Fruit fly (Drosophila melanogaster) whole organism, embryonic: Measurements from ENCODE around the gene CG7512.
A peak's percentile ranks its signal among the peaks of the same experiment; 100 is the strongest.

ENCODE experiments used
- Antp ChIP-seq: fragments of 200-800 bp; sonication (Bioruptor generic); optimal IDR thresholded peaks from 3 replicates; lab custom pipeline; 2016; ENCODE audit warnings: missing biosample characterization, missing genetic modification characterization
- B-H2 ChIP-seq: fragments of 200-800 bp; sonication (Bioruptor generic); optimal IDR thresholded peaks from 2 replicates; lab custom pipeline; 2018; ENCODE audit warnings: missing biosample characterization, mild to moderate bottlenecking, missing genetic modification characterization
- CG10462 ChIP-seq: fragments of 200-800 bp; sonication (Bioruptor generic); optimal IDR thresholded peaks from 2 replicates; lab custom pipeline; 2016; ENCODE audit warnings: missing biosample characterization, missing genetic modification characterization
- CG10543 ChIP-seq: fragments of 200-800 bp; sonication (Bioruptor generic); optimal IDR thresholded peaks from 3 replicates; lab custom pipeline; 2017; ENCODE audit warnings: missing biosample characterization, mild to moderate bottlenecking, missing genetic modification characterization, moderate library complexity
- CG10979 ChIP-seq: fragments of 200-800 bp; sonication (Bioruptor generic); optimal IDR thresholded peaks from 2 replicates; lab custom pipeline; 2018; ENCODE audit warnings: missing biosample characterization, mild to moderate bottlenecking, missing genetic modification characterization, moderate library complexity
- CG11723 ChIP-seq: fragments of 200-800 bp; sonication (Bioruptor generic); optimal IDR thresholded peaks from 2 replicates; lab custom pipeline; 2017; ENCODE audit warnings: missing biosample characterization, mild to moderate bottlenecking, missing genetic modification characterization
- CG12071 ChIP-seq: fragments of 200-800 bp; sonication (Bioruptor generic); optimal IDR thresholded peaks from 3 replicates; lab custom pipeline; 2018; ENCODE audit warnings: missing biosample characterization, mild to moderate bottlenecking, missing genetic modification characterization
- CG12219 ChIP-seq: fragments of 200-800 bp; sonication (Bioruptor generic); optimal IDR thresholded peaks from 3 replicates; lab custom pipeline; 2018; ENCODE audit warnings: missing biosample characterization, mild to moderate bottlenecking, missing genetic modification characterization
- CG13624 ChIP-seq: fragments of 200-800 bp; sonication (Bioruptor generic); optimal IDR thresholded peaks from 2 replicates; lab custom pipeline; 2016; ENCODE audit warnings: missing biosample characterization, missing genetic modification characterization
- CG14014 ChIP-seq: fragments of 200-800 bp; sonication (Bioruptor generic); IDR thresholded peaks from 2 replicates; pipeline ENCODE4 v1.3.6; 2022; ENCODE audit warnings: missing biosample characterization, missing genetic modification characterization
- CG17359 ChIP-seq: fragments of 200-800 bp; sonication (Bioruptor generic); optimal IDR thresholded peaks from 3 replicates; lab custom pipeline; 2018; ENCODE audit warnings: missing biosample characterization, mild to moderate bottlenecking, missing genetic modification characterization, moderate library complexity
- CG18262 ChIP-seq: fragments of 200-800 bp; optimal IDR thresholded peaks from 3 replicates; lab custom pipeline; 2019; ENCODE audit warnings: missing biosample characterization, mild to moderate bottlenecking, missing genetic modification characterization, moderate library complexity
- CG33213 ChIP-seq: fragments of 200-800 bp; sonication (Bioruptor generic); optimal IDR thresholded peaks from 3 replicates; lab custom pipeline; 2016; ENCODE audit warnings: missing biosample characterization, missing genetic modification characterization
- CG34224 ChIP-seq: fragments of 200-800 bp; sonication (Bioruptor generic); IDR thresholded peaks from 3 replicates; pipeline ENCODE4 v1.3.6; 2022; ENCODE audit warnings: missing biosample characterization, missing genetic modification characterization; ENCODE audit not compliant: partially characterized antibody
- CG43689 ChIP-seq: fragments of 200-800 bp; sonication (Bioruptor generic); IDR thresholded peaks from 2 replicates; pipeline ENCODE4 v1.3.6; 2022; ENCODE audit warnings: missing biosample characterization, missing genetic modification characterization
- CG6175 ChIP-seq: fragments of 200-800 bp; sonication (Bioruptor generic); IDR thresholded peaks from 3 replicates; pipeline ENCODE4 v1.3.6; 2022; ENCODE audit warnings: missing biosample characterization, missing genetic modification characterization
- CG6654 ChIP-seq: fragments of 200-800 bp; sonication (Bioruptor generic); optimal IDR thresholded peaks from 2 replicates; lab custom pipeline; 2017; ENCODE audit warnings: missing biosample characterization, mild to moderate bottlenecking, missing genetic modification characterization
- CG7786 ChIP-seq: fragments of 200-800 bp; sonication (Bioruptor generic); optimal IDR thresholded peaks from 2 replicates; lab custom pipeline; 2016; ENCODE audit warnings: missing biosample characterization, missing genetic modification characterization
- CG8359 ChIP-seq: fragments of 200-800 bp; sonication (Bioruptor generic); optimal IDR thresholded peaks from 2 replicates; lab custom pipeline; 2017; ENCODE audit warnings: missing biosample characterization, mild to moderate bottlenecking, missing genetic modification characterization, borderline replicate concordance
- CG8924 ChIP-seq: fragments of 200-800 bp; optimal IDR thresholded peaks from 3 replicates; lab custom pipeline; 2019; ENCODE audit warnings: missing biosample characterization, mild to moderate bottlenecking, missing genetic modification characterization, moderate library complexity
- Camta ChIP-seq: fragments of 200-800 bp; sonication (Bioruptor generic); optimal IDR thresholded peaks from 2 replicates; lab custom pipeline; 2016; ENCODE audit warnings: missing biosample characterization, missing genetic modification characterization
- Dip2 ChIP-seq: fragments of 200-800 bp; sonication (Bioruptor generic); IDR thresholded peaks from 2 replicates; pipeline ENCODE4 v1.3.6; 2022; ENCODE audit warnings: missing biosample characterization, missing genetic modification characterization
- E2f1 ChIP-seq: fragments of 200-800 bp; sonication (Bioruptor generic); IDR thresholded peaks from 2 replicates; pipeline ENCODE4 v1.3.6; 2022; ENCODE audit warnings: missing biosample characterization, missing genetic modification characterization
- Hey ChIP-seq: fragments of 200-800 bp; sonication (Bioruptor generic); optimal IDR thresholded peaks from 3 replicates; lab custom pipeline; 2018; ENCODE audit warnings: missing biosample characterization, mild to moderate bottlenecking, missing genetic modification characterization
- Mrtf ChIP-seq: fragments of 200-800 bp; sonication (Bioruptor generic); IDR thresholded peaks from 3 replicates; pipeline ENCODE4 v1.3.6; 2022; ENCODE audit warnings: missing biosample characterization, missing genetic modification characterization
- NC2α ChIP-seq: fragments of 200-800 bp; sonication (Bioruptor generic); optimal IDR thresholded peaks from 2 replicates; lab custom pipeline; 2016; ENCODE audit warnings: missing biosample characterization, missing genetic modification characterization
- NK7.1 ChIP-seq: fragments of 200-800 bp; sonication (Bioruptor generic); optimal IDR thresholded peaks from 3 replicates; lab custom pipeline; 2016; ENCODE audit warnings: missing biosample characterization, missing genetic modification characterization
- NfI ChIP-seq: fragments of 200-800 bp; sonication (Bioruptor generic); optimal IDR thresholded peaks from 3 replicates; lab custom pipeline; 2018; ENCODE audit warnings: missing biosample characterization, mild to moderate bottlenecking, missing genetic modification characterization, moderate library complexity
- Opbp ChIP-seq: fragments of 200-800 bp; sonication (Bioruptor generic); IDR thresholded peaks from 3 replicates; pipeline ENCODE4 v1.3.6; 2022; ENCODE audit warnings: missing biosample characterization, missing genetic modification characterization; ENCODE audit not compliant: partially characterized antibody
- Six4 ChIP-seq: fragments of 200-800 bp; sonication (Bioruptor generic); optimal IDR thresholded peaks from 2 replicates; lab custom pipeline; 2016; ENCODE audit warnings: missing biosample characterization, missing genetic modification characterization
- TFAM ChIP-seq: fragments of 200-800 bp; sonication (Bioruptor generic); optimal IDR thresholded peaks from 2 replicates; lab custom pipeline; 2017; ENCODE audit warnings: missing biosample characterization, missing genetic modification characterization, inconsistent platforms
- abd-A ChIP-seq: fragments of 200-800 bp; sonication (Bioruptor generic); optimal IDR thresholded peaks from 3 replicates; lab custom pipeline; 2019; ENCODE audit warnings: missing biosample characterization, mild to moderate bottlenecking, missing genetic modification characterization, moderate library complexity
- ase ChIP-seq: fragments of 200-800 bp; sonication (Bioruptor generic); IDR thresholded peaks from 3 replicates; pipeline ENCODE4 v1.3.6; 2022; ENCODE audit warnings: missing biosample characterization, missing genetic modification characterization
- chif ChIP-seq, 2 experiments: fragments of 200-800 bp; sonication (Bioruptor generic); optimal IDR thresholded peaks; 3 replicates each; lab custom pipeline; 2016; ENCODE audit warnings: missing biosample characterization in 2 of 2, missing genetic modification characterization in 2 of 2
- cwo ChIP-seq: fragments of 200-800 bp; sonication (Bioruptor generic); optimal IDR thresholded peaks from 3 replicates; lab custom pipeline; 2017; ENCODE audit warnings: missing biosample characterization, missing genetic modification characterization, mild to moderate bottlenecking, moderate library complexity, missing genetic modification reagents
- eve ChIP-seq, 2 experiments: fragments of >200 bp; optimal IDR thresholded peaks; 2 replicates each; lab custom pipeline; 2017; ENCODE audit warnings: missing biosample characterization in 2 of 2, missing genetic modification characterization in 2 of 2
- ftz-f1 ChIP-seq: fragments of 200-800 bp; sonication (Bioruptor generic); optimal IDR thresholded peaks from 2 replicates; lab custom pipeline; 2016; ENCODE audit warnings: missing biosample characterization, missing genetic modification characterization
- gt ChIP-seq: fragments of 200-800 bp; sonication (Bioruptor generic); IDR thresholded peaks from 2 replicates; pipeline ENCODE4 v1.3.6; 2022; ENCODE audit warnings: missing biosample characterization, missing genetic modification characterization
- inv ChIP-seq: fragments of 200-800 bp; sonication (Bioruptor generic); IDR thresholded peaks from 2 replicates; pipeline ENCODE4 v1.3.6; 2022; ENCODE audit warnings: missing biosample characterization, missing genetic modification characterization; ENCODE audit not compliant: partially characterized antibody
- jumu ChIP-seq: fragments of 200-800 bp; sonication (Bioruptor generic); optimal IDR thresholded peaks from 3 replicates; lab custom pipeline; 2016; ENCODE audit warnings: missing biosample characterization, missing genetic modification characterization
- ken ChIP-seq: fragments of 200-800 bp; sonication (Bioruptor generic); IDR thresholded peaks from 3 replicates; pipeline ENCODE4 v1.3.6; 2022; ENCODE audit warnings: missing biosample characterization, missing genetic modification characterization
- klu ChIP-seq: fragments of 200-800 bp; sonication (Bioruptor generic); IDR thresholded peaks from 2 replicates; pipeline ENCODE4 v1.3.6; 2022; ENCODE audit warnings: missing biosample characterization, missing genetic modification characterization
- knrl ChIP-seq: fragments of 200-800 bp; sonication (Bioruptor generic); IDR thresholded peaks from 3 replicates; pipeline ENCODE4 v1.3.6; 2022; ENCODE audit warnings: missing biosample characterization, missing genetic modification characterization; ENCODE audit not compliant: partially characterized antibody
- nmo ChIP-seq: fragments of 200-800 bp; sonication (Bioruptor generic); optimal IDR thresholded peaks from 2 replicates; lab custom pipeline; 2018; ENCODE audit warnings: missing biosample characterization, mild to moderate bottlenecking, missing genetic modification characterization, moderate library complexity
- prd ChIP-seq, 3 experiments: fragments of >200 bp in 2 of 3; fragments of 200-800 bp in 1 of 3; sonication (Bioruptor generic) in 1 of 3; optimal IDR thresholded peaks in 2 of 3; IDR thresholded peaks in 1 of 3; 2 replicates in 2 of 3; 3 replicates in 1 of 3; pipeline versions ENCODE4 v1.3.6 to Lab custom; 2017 to 2022; ENCODE audit warnings: missing biosample characterization in 1 of 3, missing genetic modification characterization in 1 of 3
- sima ChIP-seq: fragments of 200-800 bp; sonication (Bioruptor generic); optimal IDR thresholded peaks from 2 replicates; lab custom pipeline; 2016; ENCODE audit warnings: missing biosample characterization, missing genetic modification characterization
- zen ChIP-seq: fragments of 200-800 bp; sonication (Bioruptor generic); optimal IDR thresholded peaks from 3 replicates; lab custom pipeline; 2018; ENCODE audit warnings: missing biosample characterization, mild to moderate bottlenecking, missing genetic modification characterization, moderate library complexity
- zf30C ChIP-seq: fragments of 200-800 bp; sonication (Bioruptor generic); optimal IDR thresholded peaks from 3 replicates; lab custom pipeline; 2018; ENCODE audit warnings: missing biosample characterization, mild to moderate bottlenecking, missing genetic modification characterization

CG7512 gene

DNA sequence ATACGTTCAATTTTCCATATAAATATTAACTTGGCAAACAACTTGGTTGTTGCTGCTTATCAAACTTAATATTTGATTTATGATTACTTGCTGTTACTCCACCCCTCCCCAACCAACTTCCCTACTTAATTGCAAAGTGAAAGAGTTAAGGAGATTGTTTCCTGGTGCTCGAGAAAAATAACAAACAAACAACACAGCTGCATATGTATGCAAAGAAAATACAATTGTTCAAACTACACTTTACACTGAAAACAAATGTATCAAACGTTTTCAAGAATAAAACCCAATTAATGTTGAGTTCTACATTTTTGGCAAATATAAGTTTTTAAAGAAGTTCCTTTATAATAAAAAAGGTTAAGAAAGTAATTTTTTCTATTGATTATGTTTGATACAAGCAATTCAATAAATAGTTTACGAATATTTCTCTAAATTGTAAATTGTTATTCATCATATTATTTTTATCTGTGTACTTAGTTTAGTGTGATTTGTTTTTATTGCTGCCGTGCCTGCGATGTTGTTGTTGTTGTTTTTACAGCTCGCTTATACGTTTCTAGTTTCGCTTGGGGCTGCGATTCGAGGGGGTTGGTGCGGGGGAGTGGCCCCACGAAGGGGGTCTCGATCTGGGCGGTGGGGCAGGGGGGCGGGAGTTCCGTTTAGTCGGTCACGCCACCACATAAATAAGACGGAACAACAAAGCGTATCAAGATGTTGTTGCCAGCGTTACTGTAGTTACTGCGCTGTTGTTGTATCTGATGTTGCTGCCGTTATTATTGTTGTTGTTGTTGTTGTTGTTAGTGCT lies 42.4 kb downstream of the CG7512 start (continued):
- TF ChIP-seq CG18262 (tag; lab: Kevin White, UChicago), result peak; percentile 89
- peak; percentile 65 for TF ChIP-seq Six4 (GFP tag; lab: Kevin White, UChicago)
- TF ChIP-seq Camta (GFP tag; lab: Kevin White, UChicago), result peak; percentile 70
- no peak for TF ChIP-seq Dip2 (GFP tag; lab: Robert Waterston, UW)
- TF ChIP-seq CG10979 (tag; lab: Kevin White, UChicago), result peak; percentile 90
- TF ChIP-seq nmo (GFP tag; lab: Kevin White, UChicago), result peak; percentile 85
- TF ChIP-seq CG43689 (GFP tag; lab: Robert Waterston, UW), result no peak
- TF ChIP-seq prd (optimal IDR thresholded peaks at IDR 0.05; lab: Kevin White, UChicago), result no peak
- TF ChIP-seq prd (GFP tag; IDR thresholded peaks at IDR 0.05; lab: Robert Waterston, UW), result peak; percentile 70; the same call in 2 of the 3 replicates
- TF ChIP-seq CG13624 (GFP tag; lab: Kevin White, UChicago), result peak; percentile 53
- peak; percentile 48 for TF ChIP-seq NC2α (GFP tag; lab: Kevin White, UChicago)
- no peak for TF ChIP-seq sima (GFP tag; lab: Kevin White, UChicago)
- TF ChIP-seq ken (GFP tag; lab: Robert Waterston, UW), result no peak
- no peak for TF ChIP-seq CG8359
- TF ChIP-seq CG17359 (tag; lab: Kevin White, UChicago), result peak; percentile 82
- TF ChIP-seq CG11723 (GFP tag; lab: Kevin White, UChicago), result peak; percentile 10
- peak; percentile 65 for TF ChIP-seq zf30C (GFP tag; lab: Kevin White, UChicago)
- 0 out of 3 replicates have a peak, but pooled peaks have one; percentile 24 for TF ChIP-seq Opbp (GFP tag; lab: Robert Waterston, UW)
- peak; percentile 5 for TF ChIP-seq CG7786
- peak; percentile 18 for TF ChIP-seq CG12071 (GFP tag; lab: Kevin White, UChicago)
- TF ChIP-seq CG10462, result peak; percentile 52
- peak; percentile 39 for TF ChIP-seq NfI
- TF ChIP-seq zen (tag; lab: Kevin White, UChicago), result peak; percentile 57
- TF ChIP-seq Antp (GFP tag; lab: Kevin White, UChicago), result no peak
- TF ChIP-seq cwo, result peak; percentile 49
- TF ChIP-seq B-H2 (GFP tag; lab: Kevin White, UChicago), result peak; percentile 27
- no peak for TF ChIP-seq CG12219 (GFP tag; lab: Kevin White, UChicago)
- TF ChIP-seq NK7.1 (GFP tag; lab: Kevin White, UChicago), result no peak
- TF ChIP-seq CG10543 (GFP tag; lab: Kevin White, UChicago), result peak; percentile 86
- no peak for TF ChIP-seq CG34224 (GFP tag; lab: Robert Waterston, UW)
- no peak for TF ChIP-seq knrl (GFP tag; lab: Robert Waterston, UW)
- TF ChIP-seq ase (GFP tag; lab: Robert Waterston, UW), result peak; percentile 57; the same call in 2 of the 3 replicates
- peak; percentile 41 for TF ChIP-seq CG33213
- TF ChIP-seq klu (GFP tag; lab: Robert Waterston, UW), result peak; percentile 36; the same call in 1 of the 2 replicates
- no peak for TF ChIP-seq inv (GFP tag; lab: Robert Waterston, UW)
- TF ChIP-seq CG14014 (GFP tag; lab: Robert Waterston, UW), result peak; percentile 30; the same call in 1 of the 2 replicates
- peak; percentile 35 for TF ChIP-seq Hey
- no peak for TF ChIP-seq Mrtf (GFP tag; lab: Robert Waterston, UW)
- peak; percentile 51 to 62 for TF ChIP-seq chif (GFP tag; optimal IDR thresholded peaks at IDR 0.05; lab: Kevin White, UChicago)
- TF ChIP-seq CG6175 (GFP tag; lab: Robert Waterston, UW), result peak; percentile 80
- no peak; the same call in 1 of the 2 replicates for TF ChIP-seq E2f1 (GFP tag; lab: Robert Waterston, UW)
- TF ChIP-seq gt, result no peak
- TF ChIP-seq ftz-f1, result no peak
- TF ChIP-seq CG6654 (GFP tag; lab: Kevin White, UChicago), result no peak
- TF ChIP-seq abd-A (tag; lab: Kevin White, UChicago), result peak; percentile 91
- TF ChIP-seq eve (GFP tag; optimal IDR thresholded peaks at IDR 0.05; lab: Kevin White, UChicago), result peak in 1 of 2 experiments; percentile 58
- no peak for TF ChIP-seq TFAM (GFP tag; lab: Kevin White, UChicago)
- TF ChIP-seq jumu (GFP tag; lab: Kevin White, UChicago), result no peak
- TF ChIP-seq CG8924, result peak; percentile 88
